Worm (Caenorhabditis elegans) whole organism, L2 larva: ENCODE data around the gene sod-3.

Source experiments
- C34F6.9 ChIP-seq: fragments of 150-350 bp; optimal IDR thresholded peaks from 2 replicates; lab custom pipeline; 2014; ENCODE audit warnings: missing biosample characterization, missing genetic modification characterization
- F13H6.1 ChIP-seq: sonication (generic microtip); optimal IDR thresholded peaks from 2 replicates; lab custom pipeline; 2016; ENCODE audit warnings: missing genetic modification characterization, missing compliant biosample characterization
- R02D3.7 ChIP-seq: fragments of 150-350 bp; optimal IDR thresholded peaks from 2 replicates; lab custom pipeline; 2014; ENCODE audit warnings: missing biosample characterization, missing genetic modification characterization
- Y55F3AM.14 ChIP-seq: fragments of 200-800 bp; sonication (Bioruptor generic); optimal IDR thresholded peaks from 2 replicates; lab custom pipeline; 2018; ENCODE audit warnings: mild to moderate bottlenecking, missing genetic modification characterization, missing compliant biosample characterization
- ZK546.5 ChIP-seq: sonication (generic microtip); optimal IDR thresholded peaks from 2 replicates; lab custom pipeline; 2017; ENCODE audit warnings: missing biosample characterization, missing genetic modification characterization
- alr-1 ChIP-seq: fragments of 150-350 bp; optimal IDR thresholded peaks from 2 replicates; lab custom pipeline; 2014; ENCODE audit warnings: missing biosample characterization, missing genetic modification characterization
- ama-1 ChIP-seq: fragments of 150-350 bp; optimal IDR thresholded peaks from 2 replicates; lab custom pipeline; 2018; ENCODE audit warnings: inconsistent platforms
- blmp-1 ChIP-seq: sonication (generic microtip); optimal IDR thresholded peaks from 2 replicates; lab custom pipeline; 2017; ENCODE audit warnings: missing genetic modification characterization, mild to moderate bottlenecking, missing compliant biosample characterization, antibody characterized with exemption, moderate library complexity; ENCODE audit not compliant: insufficient read depth
- ceh-82 ChIP-seq: fragments of 150-350 bp; optimal IDR thresholded peaks from 2 replicates; lab custom pipeline; 2014; ENCODE audit warnings: missing biosample characterization, missing genetic modification characterization
- dmd-4 ChIP-seq: sonication (generic microtip); optimal IDR thresholded peaks from 2 replicates; lab custom pipeline; 2017; ENCODE audit warnings: missing biosample characterization, missing genetic modification characterization
- elt-1 ChIP-seq: fragments of 150-350 bp; optimal IDR thresholded peaks from 2 replicates; lab custom pipeline; 2014; ENCODE audit warnings: missing biosample characterization, missing genetic modification characterization
- elt-3 ChIP-seq: sonication (generic microtip); optimal IDR thresholded peaks from 2 replicates; lab custom pipeline; 2017; ENCODE audit warnings: missing biosample characterization, missing genetic modification characterization
- lin-13 ChIP-seq: fragments of 150-350 bp; optimal IDR thresholded peaks from 2 replicates; lab custom pipeline; 2014; ENCODE audit warnings: missing biosample characterization, missing genetic modification reagents, missing genetic modification characterization
- lsy-2 ChIP-seq, 2 experiments: fragments of 150-350 bp in 1 of 2; sonication (generic microtip) in 1 of 2; optimal IDR thresholded peaks; 2 replicates each; lab custom pipeline; 2014 to 2017; ENCODE audit warnings: missing biosample characterization in 2 of 2, missing genetic modification characterization in 2 of 2
- mab-5 ChIP-seq: fragments of 150-350 bp; optimal IDR thresholded peaks from 2 replicates; lab custom pipeline; 2014; ENCODE audit warnings: missing biosample characterization, missing genetic modification characterization
- mdl-1 ChIP-seq, 2 experiments: fragments of 150-350 bp in 1 of 2; sonication (generic microtip) in 1 of 2; optimal IDR thresholded peaks; 2 replicates each; lab custom pipeline; 2017; ENCODE audit warnings: missing biosample characterization in 2 of 2, missing genetic modification characterization in 2 of 2
- nhr-11 ChIP-seq: fragments of 150-350 bp; optimal IDR thresholded peaks from 2 replicates; lab custom pipeline; 2014; ENCODE audit warnings: missing biosample characterization, missing genetic modification characterization
- nhr-21 ChIP-seq: fragments of 150-350 bp; optimal IDR thresholded peaks from 2 replicates; lab custom pipeline; 2014; ENCODE audit warnings: missing biosample characterization, missing genetic modification characterization
- nhr-237 ChIP-seq: fragments of 150-350 bp; optimal IDR thresholded peaks from 2 replicates; lab custom pipeline; 2014; ENCODE audit warnings: missing biosample characterization, missing genetic modification characterization
- nhr-25 ChIP-seq: fragments of 150-350 bp; sonication (generic microtip); optimal IDR thresholded peaks from 3 replicates; lab custom pipeline; 2014; ENCODE audit warnings: missing biosample characterization, missing genetic modification characterization
- nhr-6 ChIP-seq: fragments of 150-350 bp; optimal IDR thresholded peaks from 2 replicates; lab custom pipeline; 2014; ENCODE audit warnings: missing biosample characterization, missing genetic modification characterization
- nhr-77 ChIP-seq: fragments of 150-350 bp; optimal IDR thresholded peaks from 2 replicates; lab custom pipeline; 2014; ENCODE audit warnings: missing biosample characterization, missing genetic modification characterization
- sem-4 ChIP-seq: fragments of 150-350 bp; optimal IDR thresholded peaks from 2 replicates; lab custom pipeline; 2014; ENCODE audit warnings: missing biosample characterization, missing genetic modification reagents, missing genetic modification characterization
- sma-3 ChIP-seq: sonication (generic microtip); optimal IDR thresholded peaks from 2 replicates; lab custom pipeline; 2016; ENCODE audit warnings: missing genetic modification reagents, missing genetic modification characterization, missing compliant biosample characterization
- sma-9 ChIP-seq, 2 experiments: fragments of 150-350 bp in 1 of 2; sonication (generic microtip) in 1 of 2; optimal IDR thresholded peaks; 2 replicates each; lab custom pipeline; 2014 to 2016; ENCODE audit warnings: missing genetic modification characterization in 2 of 2, mild to moderate bottlenecking in 1 of 2, missing biosample characterization in 1 of 2, missing compliant biosample characterization in 1 of 2, missing genetic modification reagents in 1 of 2, moderate library complexity in 1 of 2
- unc-39 ChIP-seq: fragments of 150-350 bp; optimal IDR thresholded peaks from 2 replicates; lab custom pipeline; 2014; ENCODE audit warnings: missing biosample characterization, missing genetic modification characterization
- unc-55 ChIP-seq: fragments of 150-350 bp; sonication (generic microtip); optimal IDR thresholded peaks from 3 replicates; lab custom pipeline; 2014; ENCODE audit warnings: missing biosample characterization, missing genetic modification reagents, missing genetic modification characterization
- zag-1 ChIP-seq: fragments of 150-350 bp; optimal IDR thresholded peaks from 2 replicates; lab custom pipeline; 2014; ENCODE audit warnings: missing biosample characterization, missing genetic modification characterization
- ztf-11 ChIP-seq: sonication (generic microtip); optimal IDR thresholded peaks from 2 replicates; lab custom pipeline; 2017; ENCODE audit warnings: missing biosample characterization, missing genetic modification characterization
- ztf-4 ChIP-seq: fragments of 150-350 bp; optimal IDR thresholded peaks from 2 replicates; lab custom pipeline; 2014; ENCODE audit warnings: missing biosample characterization, missing genetic modification characterization

The sod-3 gene

ce11 chrX:17070495-17070894 lies 22.1 kb upstream of the sod-3 start:
- TF ChIP-seq dmd-4 (no peak), F13H6.1 (tag; lab: Kevin White, UChicago) (peak; percentile 27), blmp-1 (peak; percentile 89), ceh-82 (tag; lab: Kevin White, UChicago) (no peak), sma-3 (GFP tag; lab: Kevin White, UChicago) (peak; percentile 32), Y55F3AM.14 (GFP tag; lab: Kevin White, UChicago) (no peak), nhr-25 (tag; lab: Kevin White, UChicago) (peak; percentile 13)

DNA sequence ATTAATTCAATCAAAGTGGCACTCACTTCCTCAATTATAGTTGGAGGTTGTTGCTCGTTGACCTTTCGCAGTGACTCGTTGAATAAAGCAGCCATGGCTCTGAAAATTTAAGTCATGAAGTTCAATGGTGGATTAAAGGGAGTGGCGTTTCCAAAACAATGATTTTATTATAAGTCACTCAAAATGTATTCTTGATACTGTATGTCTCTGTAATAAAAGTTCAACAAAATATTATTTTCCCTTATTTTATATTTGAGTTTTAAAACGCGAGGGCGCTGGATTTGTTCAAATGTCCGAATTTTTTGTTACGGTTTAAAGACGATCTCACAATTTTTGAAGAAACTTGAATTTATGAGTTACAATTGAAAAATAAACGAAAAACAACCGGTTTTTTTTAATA lies 20.5 kb upstream of the sod-3 start, which contains the start of gene C30G4.4:
C30G4.4 (minus strand) TSS at position 101 of the 400 bp plus-strand sequence.
- no peak for TF ChIP-seq unc-39 (tag; lab: Kevin White, UChicago)
- TF ChIP-seq nhr-21 (tag; lab: Kevin White, UChicago), result no peak
- no peak for TF ChIP-seq ztf-11 (tag; lab: Kevin White, UChicago)
- TF ChIP-seq ceh-82 (tag; lab: Kevin White, UChicago), result no peak
- no peak for TF ChIP-seq mab-5 (tag; lab: Kevin White, UChicago)
- no peak for TF ChIP-seq nhr-6 (tag; lab: Kevin White, UChicago)
- TF ChIP-seq nhr-237, result no peak
- no peak for TF ChIP-seq sma-3 (GFP tag; lab: Kevin White, UChicago)
- no peak for TF ChIP-seq ZK546.5 (tag; lab: Kevin White, UChicago)

ce11 chrX:17080635-17081376 lies 11.7 kb upstream of the sod-3 start, which contains the start of the genes irld-23 and C08A9.10:
TSS of gene irld-23 (minus strand) at chrX:17080685.
TSS of gene C08A9.10 (plus strand) at chrX:17081179.
- no peak for TF ChIP-seq mdl-1 (tag; optimal IDR thresholded peaks at IDR 0.05; lab: Kevin White, UChicago)
- no peak for TF ChIP-seq F13H6.1 (tag; lab: Kevin White, UChicago)
- no peak for TF ChIP-seq ztf-11 (tag; lab: Kevin White, UChicago)
- TF ChIP-seq sma-9 (GFP tag; optimal IDR thresholded peaks at IDR 0.05; lab: Kevin White, UChicago), result no peak
- TF ChIP-seq sma-9 (tag; optimal IDR thresholded peaks at IDR 0.05; lab: Kevin White, UChicago), result no peak
- no peak for TF ChIP-seq sem-4 (tag; lab: Kevin White, UChicago)
- no peak for TF ChIP-seq nhr-77 (tag; lab: Kevin White, UChicago)
- no peak for TF ChIP-seq nhr-11 (tag; lab: Kevin White, UChicago)
- no peak for TF ChIP-seq nhr-6 (tag; lab: Kevin White, UChicago)
- TF ChIP-seq blmp-1, result no peak
- no peak for TF ChIP-seq ZK546.5 (tag; lab: Kevin White, UChicago)
- no peak for TF ChIP-seq ama-1 (lab: Kevin White, UChicago)
- no peak for TF ChIP-seq elt-3 (tag; lab: Kevin White, UChicago)
- TF ChIP-seq, all 48 proteins: peak for 0

- TF ChIP-seq lsy-2 (tag; optimal IDR thresholded peaks at IDR 0.05; lab: Kevin White, UChicago), result no peak
- no peak for TF ChIP-seq alr-1 (tag; lab: Kevin White, UChicago)
- no peak for TF ChIP-seq ceh-82 (tag; lab: Kevin White, UChicago)
- TF ChIP-seq ztf-11 (tag; lab: Kevin White, UChicago), result no peak
- no peak for TF ChIP-seq R02D3.7
- TF ChIP-seq zag-1 (tag; lab: Kevin White, UChicago), result no peak
- no peak for TF ChIP-seq unc-55 (GFP tag; lab: Kevin White, UChicago)
- TF ChIP-seq lin-13 (GFP tag; lab: Kevin White, UChicago), result no peak
- TF ChIP-seq ztf-4 (tag; lab: Kevin White, UChicago), result no peak
- TF ChIP-seq, all 48 proteins: peak for 0
Measured at ce11 chrX:17093199-17093598, 646 bp downstream of the sod-3 start, which contains the start of gene C08A9.3. TSS of gene C08A9.3 (minus strand) at chrX:17093299.

- TF ChIP-seq C34F6.9 (tag; lab: Kevin White, UChicago) (no peak), elt-1 (tag; lab: Kevin White, UChicago) (peak; percentile 35), sma-9 (GFP tag; optimal IDR thresholded peaks at IDR 0.05; lab: Kevin White, UChicago) (peak; percentile 9), sma-9 (tag; optimal IDR thresholded peaks at IDR 0.05; lab: Kevin White, UChicago) (no peak), unc-39 (tag; lab: Kevin White, UChicago) (no peak)
Measured at ce11 chrX:17096508-17097234, 4.1 kb downstream of the sod-3 start, which contains the start of gene lido-1. TSS of gene lido-1 (minus strand) at chrX:17096558.
